Fruit fly (Drosophila melanogaster) whole organism, wandering third instar larva: ENCODE measurements around the gene CG33120.

Experiments
- Abd-B ChIP-seq: fragments of >200 bp; optimal IDR thresholded peaks from 2 replicates; lab custom pipeline; 2017; ENCODE audit warnings: missing biosample characterization, missing genetic modification characterization
- Dfd ChIP-seq: fragments of >200 bp; optimal IDR thresholded peaks from 2 replicates; lab custom pipeline; 2017; ENCODE audit warnings: missing biosample characterization, missing genetic modification characterization
- HLH106 ChIP-seq: fragments of 200-800 bp; optimal IDR thresholded peaks from 3 replicates; lab custom pipeline; 2019; ENCODE audit warnings: missing biosample characterization, mild to moderate bottlenecking, missing genetic modification characterization, moderate library complexity
- Myc ChIP-seq: fragments of >200 bp; optimal IDR thresholded peaks from 2 replicates; lab custom pipeline; 2017
- psq ChIP-seq: fragments of 200-800 bp; sonication (Bioruptor generic); optimal IDR thresholded peaks from 3 replicates; lab custom pipeline; 2017; ENCODE audit warnings: missing biosample characterization, mild to moderate bottlenecking, missing genetic modification characterization, moderate library complexity
- sv ChIP-seq: fragments of 200-800 bp; sonication (Bioruptor generic); optimal IDR thresholded peaks from 3 replicates; lab custom pipeline; 2016; ENCODE audit warnings: missing biosample characterization, missing genetic modification characterization
- tai ChIP-seq: sonication (Bioruptor generic); optimal IDR thresholded peaks from 2 replicates; lab custom pipeline; 2016; ENCODE audit warnings: missing biosample characterization, missing genetic modification characterization
- usp ChIP-seq: fragments of >200 bp; optimal IDR thresholded peaks from 2 replicates; lab custom pipeline; 2017; ENCODE audit warnings: missing biosample characterization, missing genetic modification characterization

- TF ChIP-seq usp (GFP tag; lab: Kevin White, UChicago) (no peak), Abd-B (GFP tag; lab: Kevin White, UChicago) (no peak), psq (GFP tag; lab: Kevin White, UChicago) (peak; percentile 18), Myc (peak; percentile 82), sv (no peak), HLH106 (no peak), Dfd (GFP tag; lab: Kevin White, UChicago) (no peak), tai (GFP tag; lab: Kevin White, UChicago) (no peak)
Measured at dm6 chr2L:18823243-18823803, 21.1 kb downstream of the CG33120 start, which contains the start of gene Ugt36D1.
